Fruit fly (Drosophila melanogaster) whole organism: ENCODE data around the gene trr.

Experiments
- Dll ChIP-seq: fragments of >200 bp; optimal IDR thresholded peaks from 2 replicates; lab custom pipeline; 2017
- EcR ChIP-seq, 2 experiments: fragments of >200 bp; optimal IDR thresholded peaks; 2 replicates each; lab custom pipeline; 2017; ENCODE audit warnings: missing biosample characterization in 2 of 2, missing genetic modification characterization in 2 of 2, missing genetic modification reagents in 2 of 2

DNA sequence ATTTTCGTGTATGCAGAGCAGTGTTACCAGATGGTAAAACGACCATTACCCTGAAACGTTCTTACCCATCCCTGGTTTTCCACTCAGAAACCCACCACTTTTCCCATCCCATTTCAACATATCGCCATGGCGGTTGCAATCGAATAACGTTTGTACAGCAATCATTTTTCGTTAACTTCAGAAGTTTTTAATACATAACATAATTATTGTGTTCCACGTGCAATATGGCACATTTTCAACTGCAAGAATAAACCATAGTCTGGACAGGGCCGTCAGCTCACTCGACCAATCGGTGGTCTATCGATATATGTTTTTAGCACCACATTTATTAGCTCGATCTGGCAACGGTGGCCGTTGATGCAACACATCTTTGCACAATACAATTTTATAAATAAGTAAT lies at the start of gene trr, which contains the start of gene mRpL16:
- TF ChIP-seq EcR (GFP tag; optimal IDR thresholded peaks at IDR 0.05; lab: Kevin White, UChicago) (no peak), Dll (lab: Kevin White, UChicago) (no peak)
